Fruit fly (Drosophila melanogaster): Measurements from ENCODE around the gene HGTX.

Gene HGTX

DNA sequence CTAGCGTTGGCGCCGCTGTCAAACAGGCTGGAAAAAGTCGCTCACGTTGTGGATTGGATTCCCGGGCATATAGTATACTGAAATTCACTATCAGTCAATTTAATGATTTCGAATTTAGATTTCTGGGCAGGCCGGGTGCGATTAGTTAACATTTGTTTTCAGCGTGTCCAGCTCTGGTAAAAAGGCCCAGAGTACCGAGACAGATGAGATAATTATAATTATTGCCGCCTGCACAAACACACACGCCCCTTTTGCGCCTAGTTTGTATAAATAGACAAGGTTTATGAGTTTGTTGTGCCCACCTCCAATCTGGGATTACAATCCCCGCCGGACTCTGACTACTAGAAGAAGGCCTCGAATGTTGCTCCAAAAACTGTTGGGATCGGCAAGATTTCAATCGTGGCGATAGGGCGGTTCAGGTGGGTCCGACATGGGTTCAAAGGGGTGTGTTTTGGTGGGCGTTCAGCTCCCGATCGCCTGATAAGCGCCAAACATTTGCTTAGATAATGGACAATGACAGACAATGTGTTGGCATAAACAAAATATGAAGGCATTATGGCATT, 40.3 kb downstream of the HGTX start:
- TF ChIP-seq Oli (tag; optimal IDR thresholded peaks at IDR 0.05) (no peak), grn (GFP tag; optimal IDR thresholded peaks at IDR 0.05) (peak; percentile 45), CG4360 (GFP tag; IDR thresholded peaks at IDR 0.05) (0 out of 2 replicates have a peak, but pooled peaks have one; percentile 23), tap (tag; optimal IDR thresholded peaks at IDR 0.05) (no peak), CG2712 (tag; optimal IDR thresholded peaks at IDR 0.05) (no peak), cato (GFP tag; optimal IDR thresholded peaks at IDR 0.05; ENCODE audit: borderline replicate concordance) (no peak), sens (GFP tag) (peak; percentile 78), CG18599 (GFP tag; optimal IDR thresholded peaks at IDR 0.05) (no peak), CG11695 (GFP tag; IDR thresholded peaks at IDR 0.05) (0 out of 3 replicates have a peak, but pooled peaks have one; percentile 7), Hr78 (GFP tag; optimal IDR thresholded peaks at IDR 0.05) (peak in 1 of 2 experiments; percentile 15), CG13287 (GFP tag; IDR thresholded peaks at IDR 0.05; ENCODE audit: partially characterized antibody) (no peak), CG4617 (GFP tag; optimal IDR thresholded peaks at IDR 0.05; ENCODE audit: borderline replicate concordance) (no peak), Rfx (GFP tag; IDR thresholded peaks at IDR 0.05) (no peak), CG8089 (GFP tag; optimal IDR thresholded peaks at IDR 0.05) (no peak), CG14014 (GFP tag; IDR thresholded peaks at IDR 0.05) (0 out of 2 replicates have a peak, but pooled peaks have one; percentile 18), CG30403 (GFP tag; optimal IDR thresholded peaks at IDR 0.05) (no peak), slou (GFP tag; optimal IDR thresholded peaks at IDR 0.05) (no peak), CG8765 (GFP tag; IDR thresholded peaks at IDR 0.05) (no peak), CG1529 (GFP tag; optimal IDR thresholded peaks at IDR 0.05) (no peak), CG10543 (GFP tag; optimal IDR thresholded peaks at IDR 0.05) (peak; percentile 1), Med (GFP tag) (peak; percentile 66), az2 (GFP tag; optimal IDR thresholded peaks at IDR 0.05) (no peak), wdn (GFP tag; IDR thresholded peaks at IDR 0.05) (no peak), abd-A (tag; optimal IDR thresholded peaks at IDR 0.05) (peak; percentile 29), Bteb2 (GFP tag; optimal IDR thresholded peaks at IDR 0.05) (no peak), sug (tag; optimal IDR thresholded peaks at IDR 0.05) (peak; percentile 90), exex (tag; optimal IDR thresholded peaks at IDR 0.05) (peak; percentile 38), cwo (GFP tag; optimal IDR thresholded peaks at IDR 0.05) (peak; percentile 45), CG34376 (GFP tag; optimal IDR thresholded peaks at IDR 0.05) (peak; percentile 83), CG7987 (GFP tag; optimal IDR thresholded peaks at IDR 0.05) (peak; percentile 72), CG31388 (GFP tag; optimal IDR thresholded peaks at IDR 0.05) (no peak), z (GFP tag; IDR thresholded peaks at IDR 0.05) (0 out of 3 replicates have a peak, but pooled peaks have one; percentile 49), Pdp1 (GFP tag; optimal IDR thresholded peaks at IDR 0.05) (peak in 1 of 2 experiments; percentile 19), hbn (GFP tag; IDR thresholded peaks at IDR 0.05; ENCODE audit: partially characterized antibody) (no peak), CG4820 (GFP tag; optimal IDR thresholded peaks at IDR 0.05) (no peak), Tbp (GFP tag; optimal IDR thresholded peaks at IDR 0.05) (no peak), psq (GFP tag; optimal IDR thresholded peaks at IDR 0.05) (no peak), CG6254 (GFP tag; optimal IDR thresholded peaks at IDR 0.05) (no peak), Hr51 (GFP tag; optimal IDR thresholded peaks at IDR 0.05) (no peak), NC2α (GFP tag; optimal IDR thresholded peaks at IDR 0.05) (no peak), rib (GFP tag; IDR thresholded peaks at IDR 0.05) (0 out of 2 replicates have a peak, but pooled peaks have one; percentile 29), CG11085 (GFP tag; IDR thresholded peaks at IDR 0.05) (no peak)
